Worm (Caenorhabditis elegans) whole organism, L2 larva: ENCODE results near the gene spig-4.

Experiments
- F13H6.1 ChIP-seq: sonication (generic microtip); optimal IDR thresholded peaks from 2 replicates; lab custom pipeline; 2016; ENCODE audit warnings: missing genetic modification characterization, missing compliant biosample characterization
- R02D3.7 ChIP-seq: fragments of 150-350 bp; optimal IDR thresholded peaks from 2 replicates; lab custom pipeline; 2014; ENCODE audit warnings: missing biosample characterization, missing genetic modification characterization
- Y55F3AM.14 ChIP-seq: fragments of 200-800 bp; sonication (Bioruptor generic); optimal IDR thresholded peaks from 2 replicates; lab custom pipeline; 2018; ENCODE audit warnings: mild to moderate bottlenecking, missing genetic modification characterization, missing compliant biosample characterization
- alr-1 ChIP-seq: fragments of 150-350 bp; optimal IDR thresholded peaks from 2 replicates; lab custom pipeline; 2014; ENCODE audit warnings: missing biosample characterization, missing genetic modification characterization
- ceh-82 ChIP-seq: fragments of 150-350 bp; optimal IDR thresholded peaks from 2 replicates; lab custom pipeline; 2014; ENCODE audit warnings: missing biosample characterization, missing genetic modification characterization
- crh-2 ChIP-seq: sonication (generic microtip); optimal IDR thresholded peaks from 2 replicates; lab custom pipeline; 2017; ENCODE audit warnings: missing biosample characterization, missing genetic modification characterization
- dmd-4 ChIP-seq: sonication (generic microtip); optimal IDR thresholded peaks from 2 replicates; lab custom pipeline; 2017; ENCODE audit warnings: missing biosample characterization, missing genetic modification characterization
- egl-27 ChIP-seq: sonication (generic microtip); optimal IDR thresholded peaks from 3 replicates; lab custom pipeline; 2017; ENCODE audit warnings: missing biosample characterization, missing genetic modification reagents, missing genetic modification characterization
- elt-1 ChIP-seq: fragments of 150-350 bp; optimal IDR thresholded peaks from 2 replicates; lab custom pipeline; 2014; ENCODE audit warnings: missing biosample characterization, missing genetic modification characterization
- gmeb-1 ChIP-seq: fragments of 150-350 bp; optimal IDR thresholded peaks from 2 replicates; lab custom pipeline; 2014; ENCODE audit warnings: missing biosample characterization, missing genetic modification characterization
- lin-13 ChIP-seq: fragments of 150-350 bp; optimal IDR thresholded peaks from 2 replicates; lab custom pipeline; 2014; ENCODE audit warnings: missing biosample characterization, missing genetic modification reagents, missing genetic modification characterization
- lin-39 ChIP-seq: fragments of 150-350 bp; optimal IDR thresholded peaks from 2 replicates; lab custom pipeline; 2014; ENCODE audit warnings: missing biosample characterization, missing genetic modification reagents, missing genetic modification characterization
- mab-5 ChIP-seq: fragments of 150-350 bp; optimal IDR thresholded peaks from 2 replicates; lab custom pipeline; 2014; ENCODE audit warnings: missing biosample characterization, missing genetic modification characterization
- mbf-1 ChIP-seq: sonication (generic microtip); optimal IDR thresholded peaks from 2 replicates; lab custom pipeline; 2017; ENCODE audit warnings: missing biosample characterization, missing genetic modification characterization
- mdl-1 ChIP-seq, 2 experiments: fragments of 150-350 bp in 1 of 2; sonication (generic microtip) in 1 of 2; optimal IDR thresholded peaks; 2 replicates each; lab custom pipeline; 2017; ENCODE audit warnings: missing biosample characterization in 2 of 2, missing genetic modification characterization in 2 of 2
- nhr-11 ChIP-seq: fragments of 150-350 bp; optimal IDR thresholded peaks from 2 replicates; lab custom pipeline; 2014; ENCODE audit warnings: missing biosample characterization, missing genetic modification characterization
- nhr-21 ChIP-seq: fragments of 150-350 bp; optimal IDR thresholded peaks from 2 replicates; lab custom pipeline; 2014; ENCODE audit warnings: missing biosample characterization, missing genetic modification characterization
- nhr-25 ChIP-seq: fragments of 150-350 bp; sonication (generic microtip); optimal IDR thresholded peaks from 3 replicates; lab custom pipeline; 2014; ENCODE audit warnings: missing biosample characterization, missing genetic modification characterization
- nhr-6 ChIP-seq: fragments of 150-350 bp; optimal IDR thresholded peaks from 2 replicates; lab custom pipeline; 2014; ENCODE audit warnings: missing biosample characterization, missing genetic modification characterization
- nhr-77 ChIP-seq: fragments of 150-350 bp; optimal IDR thresholded peaks from 2 replicates; lab custom pipeline; 2014; ENCODE audit warnings: missing biosample characterization, missing genetic modification characterization
- snpc-4 ChIP-seq: fragments of 150-350 bp; optimal IDR thresholded peaks from 2 replicates; lab custom pipeline; 2014; ENCODE audit warnings: missing biosample characterization, missing genetic modification characterization
- unc-55 ChIP-seq: fragments of 150-350 bp; sonication (generic microtip); optimal IDR thresholded peaks from 3 replicates; lab custom pipeline; 2014; ENCODE audit warnings: missing biosample characterization, missing genetic modification reagents, missing genetic modification characterization
- unc-62 ChIP-seq: fragments of 150-350 bp; optimal IDR thresholded peaks from 2 replicates; lab custom pipeline; 2014; ENCODE audit warnings: missing biosample characterization, missing genetic modification reagents, missing genetic modification characterization
- zag-1 ChIP-seq: fragments of 150-350 bp; optimal IDR thresholded peaks from 2 replicates; lab custom pipeline; 2014; ENCODE audit warnings: missing biosample characterization, missing genetic modification characterization
- ztf-1 ChIP-seq: fragments of 200-800 bp; sonication (Bioruptor generic); conservative IDR thresholded peaks from 2 replicates; pipeline ENCODE4 v1.3.6; 2022; ENCODE audit warnings: missing genetic modification characterization, missing compliant biosample characterization

spig-4 gene

ce11 chrV:14267326-14267942 lies 39.2 kb downstream of the spig-4 start:
- TF ChIP-seq alr-1 (tag; lab: Kevin White, UChicago), result no peak
- TF ChIP-seq lin-13 (GFP tag; lab: Kevin White, UChicago), result no peak
- TF ChIP-seq snpc-4 (tag; lab: Kevin White, UChicago), result peak; percentile 22
- TF ChIP-seq, all 48 proteins: peak for 1

ce11 chrV:14260831-14261230 lies 45.8 kb downstream of the spig-4 start, which contains the start of gene F40G12.2:
F40G12.2 (minus strand) TSS chrV:14260931.
- TF ChIP-seq dmd-4 (no peak), nhr-11 (tag; lab: Kevin White, UChicago) (no peak), unc-55 (no peak), Y55F3AM.14 (GFP tag; lab: Kevin White, UChicago) (no peak), elt-1 (tag; lab: Kevin White, UChicago) (no peak), mdl-1 (tag; optimal IDR thresholded peaks at IDR 0.05; lab: Kevin White, UChicago) (no peak)

ce11 chrV:14256813-14257212 lies 49.9 kb downstream of the spig-4 start, which contains the start of gene sre-8:
sre-8 (plus strand) TSS chrV:14257113.
- TF ChIP-seq nhr-21 (tag; lab: Kevin White, UChicago) (no peak), crh-2 (tag; lab: Kevin White, UChicago) (no peak), nhr-77 (tag; lab: Kevin White, UChicago) (no peak), ceh-82 (tag; lab: Kevin White, UChicago) (no peak), gmeb-1 (tag; lab: Kevin White, UChicago) (no peak), egl-27 (tag; lab: Kevin White, UChicago) (no peak), zag-1 (tag; lab: Kevin White, UChicago) (no peak), mbf-1 (tag; lab: Kevin White, UChicago) (no peak), nhr-6 (tag; lab: Kevin White, UChicago) (no peak), R02D3.7 (tag; lab: Kevin White, UChicago) (no peak), alr-1 (tag; lab: Kevin White, UChicago) (no peak), nhr-11 (tag; lab: Kevin White, UChicago) (no peak), ztf-1 (GFP tag; lab: Robert Waterston, UW) (no peak), unc-62 (GFP tag; lab: Kevin White, UChicago) (no peak), nhr-25 (tag; lab: Kevin White, UChicago) (no peak), mab-5 (tag; lab: Kevin White, UChicago) (no peak), mdl-1 (tag; optimal IDR thresholded peaks at IDR 0.05; lab: Kevin White, UChicago) (no peak), lin-39 (tag; lab: Kevin White, UChicago) (no peak), F13H6.1 (tag; lab: Kevin White, UChicago) (no peak)
